Worm (Caenorhabditis elegans): ENCODE results near the gene Y54G2A.77.

DNA sequence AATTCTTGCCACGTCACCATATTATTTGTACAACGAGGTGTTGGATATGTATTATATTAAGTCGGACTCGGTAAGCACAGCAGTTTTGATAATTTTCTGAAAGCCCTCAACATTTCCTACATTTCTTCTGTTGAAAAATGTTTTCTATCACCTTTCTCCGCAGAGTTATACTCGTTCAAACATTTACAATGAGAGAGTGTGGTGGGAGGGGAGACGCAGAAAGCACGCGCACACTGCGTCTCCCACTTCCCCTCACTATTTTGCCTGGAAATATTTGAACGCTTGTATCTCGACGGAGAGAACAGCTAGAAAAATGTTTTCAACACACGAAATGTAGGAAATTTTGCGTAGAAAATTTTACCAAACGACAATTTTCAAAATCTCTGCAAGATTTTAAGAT, 1.7 kb downstream of the Y54G2A.77 start:
- TF ChIP-seq ztf-11 (tag; optimal IDR thresholded peaks at IDR 0.05) (no peak), nhr-237 (tag; optimal IDR thresholded peaks at IDR 0.05) (no peak), ces-1 (GFP tag; optimal IDR thresholded peaks at IDR 0.05) (no peak), ceh-83 (GFP tag; optimal IDR thresholded peaks at IDR 0.05) (no peak), unc-62 (GFP tag; optimal IDR thresholded peaks at IDR 0.05) (no peak), nhr-76 (tag; optimal IDR thresholded peaks at IDR 0.05) (no peak), zip-8 (tag; optimal IDR thresholded peaks at IDR 0.05) (no peak), lin-13 (tag; optimal IDR thresholded peaks at IDR 0.05) (no peak)

Data from whole organism, mixed stage, embryonic.